Worm (Caenorhabditis elegans) whole organism, midembryonic: Measurements from ENCODE around the gene C27C12.3.

Experiments used
- T22C8.4 ChIP-seq: fragments of 200-800 bp; sonication (Bioruptor generic); IDR thresholded peaks from 2 replicates; pipeline ENCODE4 v1.3.6; 2022; ENCODE audit warnings: missing genetic modification characterization, missing compliant biosample characterization
- klf-2 ChIP-seq: fragments of 200-800 bp; sonication (Bioruptor generic); conservative IDR thresholded peaks from 2 replicates; pipeline ENCODE4 v1.3.6; 2022; ENCODE audit warnings: missing genetic modification reagents, missing genetic modification characterization, missing compliant biosample characterization

DNA sequence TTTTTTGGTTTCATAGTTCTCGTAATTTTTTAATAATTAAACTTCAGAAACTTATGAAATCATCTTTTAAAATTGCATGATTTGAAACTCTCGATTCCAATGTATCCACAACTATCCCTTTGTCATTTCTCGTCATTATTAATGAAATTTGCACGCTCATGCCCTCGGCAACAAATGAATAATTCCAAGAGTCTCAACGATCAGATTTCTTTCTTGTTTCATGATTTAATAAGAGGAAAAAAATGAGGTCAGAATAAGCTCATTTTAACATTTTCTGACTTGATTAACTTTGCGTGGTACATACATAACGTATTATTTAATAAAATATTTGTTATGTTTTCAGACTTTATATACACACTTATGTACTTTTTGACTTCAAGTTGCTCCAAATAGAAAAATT lies 27.3 kb downstream of the C27C12.3 start:
- TF ChIP-seq klf-2 (GFP tag; lab: Robert Waterston, UW) (no peak), T22C8.4 (no peak)
